Worm (Caenorhabditis elegans) whole organism, L2 larva: ENCODE results near the gene fbxb-88.

Experiments
- C34F6.9 ChIP-seq: fragments of 150-350 bp; optimal IDR thresholded peaks from 2 replicates; lab custom pipeline; 2014; ENCODE audit warnings: missing biosample characterization, missing genetic modification characterization
- F13H6.1 ChIP-seq: sonication (generic microtip); optimal IDR thresholded peaks from 2 replicates; lab custom pipeline; 2016; ENCODE audit warnings: missing genetic modification characterization, missing compliant biosample characterization
- R02D3.7 ChIP-seq: fragments of 150-350 bp; optimal IDR thresholded peaks from 2 replicates; lab custom pipeline; 2014; ENCODE audit warnings: missing biosample characterization, missing genetic modification characterization
- Y55F3AM.14 ChIP-seq: fragments of 200-800 bp; sonication (Bioruptor generic); optimal IDR thresholded peaks from 2 replicates; lab custom pipeline; 2018; ENCODE audit warnings: mild to moderate bottlenecking, missing genetic modification characterization, missing compliant biosample characterization
- ZK546.5 ChIP-seq: sonication (generic microtip); optimal IDR thresholded peaks from 2 replicates; lab custom pipeline; 2017; ENCODE audit warnings: missing biosample characterization, missing genetic modification characterization
- alr-1 ChIP-seq: fragments of 150-350 bp; optimal IDR thresholded peaks from 2 replicates; lab custom pipeline; 2014; ENCODE audit warnings: missing biosample characterization, missing genetic modification characterization
- aly-2 ChIP-seq: fragments of 150-350 bp; optimal IDR thresholded peaks from 2 replicates; lab custom pipeline; 2014; ENCODE audit warnings: missing biosample characterization, missing genetic modification characterization
- ama-1 ChIP-seq: fragments of 150-350 bp; optimal IDR thresholded peaks from 2 replicates; lab custom pipeline; 2018; ENCODE audit warnings: inconsistent platforms
- blmp-1 ChIP-seq: sonication (generic microtip); optimal IDR thresholded peaks from 2 replicates; lab custom pipeline; 2017; ENCODE audit warnings: missing genetic modification characterization, mild to moderate bottlenecking, missing compliant biosample characterization, antibody characterized with exemption, moderate library complexity; ENCODE audit not compliant: insufficient read depth
- ceh-16 ChIP-seq: fragments of 150-350 bp; optimal IDR thresholded peaks from 2 replicates; lab custom pipeline; 2014; ENCODE audit warnings: missing biosample characterization, missing genetic modification characterization
- ceh-82 ChIP-seq: fragments of 150-350 bp; optimal IDR thresholded peaks from 2 replicates; lab custom pipeline; 2014; ENCODE audit warnings: missing biosample characterization, missing genetic modification characterization
- crh-2 ChIP-seq: sonication (generic microtip); optimal IDR thresholded peaks from 2 replicates; lab custom pipeline; 2017; ENCODE audit warnings: missing biosample characterization, missing genetic modification characterization
- dmd-4 ChIP-seq: sonication (generic microtip); optimal IDR thresholded peaks from 2 replicates; lab custom pipeline; 2017; ENCODE audit warnings: missing biosample characterization, missing genetic modification characterization
- egl-27 ChIP-seq: sonication (generic microtip); optimal IDR thresholded peaks from 3 replicates; lab custom pipeline; 2017; ENCODE audit warnings: missing biosample characterization, missing genetic modification reagents, missing genetic modification characterization
- elt-1 ChIP-seq: fragments of 150-350 bp; optimal IDR thresholded peaks from 2 replicates; lab custom pipeline; 2014; ENCODE audit warnings: missing biosample characterization, missing genetic modification characterization
- elt-3 ChIP-seq: sonication (generic microtip); optimal IDR thresholded peaks from 2 replicates; lab custom pipeline; 2017; ENCODE audit warnings: missing biosample characterization, missing genetic modification characterization
- fos-1 ChIP-seq: fragments of 150-350 bp; optimal IDR thresholded peaks from 2 replicates; lab custom pipeline; 2014; ENCODE audit warnings: missing biosample characterization, missing genetic modification characterization
- gmeb-1 ChIP-seq: fragments of 150-350 bp; optimal IDR thresholded peaks from 2 replicates; lab custom pipeline; 2014; ENCODE audit warnings: missing biosample characterization, missing genetic modification characterization
- lin-11 ChIP-seq: fragments of 150-350 bp; sonication (generic microtip); optimal IDR thresholded peaks from 2 replicates; lab custom pipeline; 2014; ENCODE audit warnings: missing biosample characterization, missing genetic modification characterization, inconsistent platforms, mixed read lengths
- lin-13 ChIP-seq: fragments of 150-350 bp; optimal IDR thresholded peaks from 2 replicates; lab custom pipeline; 2014; ENCODE audit warnings: missing biosample characterization, missing genetic modification reagents, missing genetic modification characterization
- lin-39 ChIP-seq: fragments of 150-350 bp; optimal IDR thresholded peaks from 2 replicates; lab custom pipeline; 2014; ENCODE audit warnings: missing biosample characterization, missing genetic modification reagents, missing genetic modification characterization
- lsy-2 ChIP-seq, 2 experiments: fragments of 150-350 bp in 1 of 2; sonication (generic microtip) in 1 of 2; optimal IDR thresholded peaks; 2 replicates each; lab custom pipeline; 2014 to 2017; ENCODE audit warnings: missing biosample characterization in 2 of 2, missing genetic modification characterization in 2 of 2
- mab-5 ChIP-seq: fragments of 150-350 bp; optimal IDR thresholded peaks from 2 replicates; lab custom pipeline; 2014; ENCODE audit warnings: missing biosample characterization, missing genetic modification characterization
- mbf-1 ChIP-seq: sonication (generic microtip); optimal IDR thresholded peaks from 2 replicates; lab custom pipeline; 2017; ENCODE audit warnings: missing biosample characterization, missing genetic modification characterization
- mdl-1 ChIP-seq, 2 experiments: fragments of 150-350 bp in 1 of 2; sonication (generic microtip) in 1 of 2; optimal IDR thresholded peaks; 2 replicates each; lab custom pipeline; 2017; ENCODE audit warnings: missing biosample characterization in 2 of 2, missing genetic modification characterization in 2 of 2
- nhr-10 ChIP-seq: sonication (generic microtip); optimal IDR thresholded peaks from 2 replicates; lab custom pipeline; 2017; ENCODE audit warnings: missing biosample characterization, missing genetic modification characterization
- nhr-11 ChIP-seq: fragments of 150-350 bp; optimal IDR thresholded peaks from 2 replicates; lab custom pipeline; 2014; ENCODE audit warnings: missing biosample characterization, missing genetic modification characterization
- nhr-12 ChIP-seq: fragments of 150-350 bp; optimal IDR thresholded peaks from 2 replicates; lab custom pipeline; 2014; ENCODE audit warnings: missing biosample characterization, missing genetic modification characterization
- nhr-129 ChIP-seq: fragments of 150-350 bp; optimal IDR thresholded peaks from 2 replicates; lab custom pipeline; 2014; ENCODE audit warnings: missing biosample characterization, missing genetic modification characterization
- nhr-21 ChIP-seq: fragments of 150-350 bp; optimal IDR thresholded peaks from 2 replicates; lab custom pipeline; 2014; ENCODE audit warnings: missing biosample characterization, missing genetic modification characterization
- nhr-23 ChIP-seq: fragments of 150-350 bp; optimal IDR thresholded peaks from 2 replicates; lab custom pipeline; 2014; ENCODE audit warnings: missing biosample characterization, missing genetic modification reagents, missing genetic modification characterization
- nhr-237 ChIP-seq: fragments of 150-350 bp; optimal IDR thresholded peaks from 2 replicates; lab custom pipeline; 2014; ENCODE audit warnings: missing biosample characterization, missing genetic modification characterization
- nhr-25 ChIP-seq: fragments of 150-350 bp; sonication (generic microtip); optimal IDR thresholded peaks from 3 replicates; lab custom pipeline; 2014; ENCODE audit warnings: missing biosample characterization, missing genetic modification characterization
- nhr-6 ChIP-seq: fragments of 150-350 bp; optimal IDR thresholded peaks from 2 replicates; lab custom pipeline; 2014; ENCODE audit warnings: missing biosample characterization, missing genetic modification characterization
- nhr-77 ChIP-seq: fragments of 150-350 bp; optimal IDR thresholded peaks from 2 replicates; lab custom pipeline; 2014; ENCODE audit warnings: missing biosample characterization, missing genetic modification characterization
- peb-1 ChIP-seq: fragments of 150-350 bp; optimal IDR thresholded peaks from 2 replicates; lab custom pipeline; 2014; ENCODE audit warnings: missing biosample characterization, missing genetic modification characterization
- sem-4 ChIP-seq: fragments of 150-350 bp; optimal IDR thresholded peaks from 2 replicates; lab custom pipeline; 2014; ENCODE audit warnings: missing biosample characterization, missing genetic modification reagents, missing genetic modification characterization
- skn-1 ChIP-seq: sonication (generic microtip); optimal IDR thresholded peaks from 2 replicates; lab custom pipeline; 2017; ENCODE audit warnings: missing biosample characterization, missing genetic modification characterization
- sma-3 ChIP-seq: sonication (generic microtip); optimal IDR thresholded peaks from 2 replicates; lab custom pipeline; 2016; ENCODE audit warnings: missing genetic modification reagents, missing genetic modification characterization, missing compliant biosample characterization
- sma-9 ChIP-seq, 2 experiments: fragments of 150-350 bp in 1 of 2; sonication (generic microtip) in 1 of 2; optimal IDR thresholded peaks; 2 replicates each; lab custom pipeline; 2014 to 2016; ENCODE audit warnings: missing genetic modification characterization in 2 of 2, mild to moderate bottlenecking in 1 of 2, missing biosample characterization in 1 of 2, missing compliant biosample characterization in 1 of 2, missing genetic modification reagents in 1 of 2, moderate library complexity in 1 of 2
- snpc-4 ChIP-seq: fragments of 150-350 bp; optimal IDR thresholded peaks from 2 replicates; lab custom pipeline; 2014; ENCODE audit warnings: missing biosample characterization, missing genetic modification characterization
- unc-39 ChIP-seq: fragments of 150-350 bp; optimal IDR thresholded peaks from 2 replicates; lab custom pipeline; 2014; ENCODE audit warnings: missing biosample characterization, missing genetic modification characterization
- unc-55 ChIP-seq: fragments of 150-350 bp; sonication (generic microtip); optimal IDR thresholded peaks from 3 replicates; lab custom pipeline; 2014; ENCODE audit warnings: missing biosample characterization, missing genetic modification reagents, missing genetic modification characterization
- unc-62 ChIP-seq: fragments of 150-350 bp; optimal IDR thresholded peaks from 2 replicates; lab custom pipeline; 2014; ENCODE audit warnings: missing biosample characterization, missing genetic modification reagents, missing genetic modification characterization
- zag-1 ChIP-seq: fragments of 150-350 bp; optimal IDR thresholded peaks from 2 replicates; lab custom pipeline; 2014; ENCODE audit warnings: missing biosample characterization, missing genetic modification characterization
- ztf-1 ChIP-seq: fragments of 200-800 bp; sonication (Bioruptor generic); conservative IDR thresholded peaks from 2 replicates; pipeline ENCODE4 v1.3.6; 2022; ENCODE audit warnings: missing genetic modification characterization, missing compliant biosample characterization
- ztf-11 ChIP-seq: sonication (generic microtip); optimal IDR thresholded peaks from 2 replicates; lab custom pipeline; 2017; ENCODE audit warnings: missing biosample characterization, missing genetic modification characterization
- ztf-4 ChIP-seq: fragments of 150-350 bp; optimal IDR thresholded peaks from 2 replicates; lab custom pipeline; 2014; ENCODE audit warnings: missing biosample characterization, missing genetic modification characterization

Gene fbxb-88

DNA sequence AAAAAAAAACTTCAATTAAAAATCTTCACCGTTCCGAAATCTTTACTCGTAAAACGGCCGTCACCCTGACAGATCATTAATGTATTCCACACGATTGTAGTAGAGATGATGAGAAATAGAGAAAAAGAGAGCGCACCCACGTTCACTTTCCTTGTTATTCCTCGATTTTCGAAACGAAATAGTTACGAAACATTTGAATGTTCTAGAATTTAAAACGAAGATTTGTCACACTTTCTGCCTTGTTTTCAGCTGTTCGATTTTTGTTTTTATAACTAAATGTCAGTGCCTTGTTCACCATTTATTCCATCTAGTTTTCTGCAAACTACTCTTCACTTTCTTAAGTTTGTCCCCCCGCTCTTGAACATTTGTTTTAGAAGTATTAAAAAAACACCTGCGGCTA is 27.1 kb upstream of the fbxb-88 start:
- TF ChIP-seq C34F6.9 (peak; percentile 39), unc-55 (GFP tag; lab: Kevin White, UChicago) (peak; percentile 35), zag-1 (no peak), egl-27 (no peak), lin-39 (tag; lab: Kevin White, UChicago) (no peak)

DNA sequence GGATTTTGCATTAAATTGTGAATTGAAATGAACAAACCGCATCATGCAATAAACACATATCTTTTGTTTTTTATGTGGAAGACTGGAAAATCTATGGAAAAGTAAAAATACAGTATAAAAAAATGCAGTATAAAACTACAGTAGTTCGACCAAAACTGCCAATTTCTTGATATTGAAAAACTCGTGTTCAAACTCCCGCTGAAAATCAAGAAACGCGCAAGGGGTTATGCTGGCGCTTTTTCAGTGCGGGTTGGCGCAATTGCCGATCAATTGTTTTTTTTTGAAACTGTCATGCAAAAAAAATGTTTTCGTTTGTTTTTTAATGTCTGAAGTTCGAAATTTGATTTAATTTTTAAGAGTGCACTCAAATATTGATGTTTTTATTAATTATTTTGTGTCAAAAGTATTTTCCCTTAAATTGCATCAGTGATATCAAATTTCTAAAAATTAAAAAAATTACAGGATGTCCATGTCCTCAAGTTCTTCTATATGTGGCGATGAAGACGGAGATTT is 24.0 kb upstream of the fbxb-88 start, which contains the start of gene dnj-9:
Gene dnj-9 (plus strand): TSS at position 463 of the 513 bp plus-strand sequence.
- TF ChIP-seq nhr-77 (tag; lab: Kevin White, UChicago), result peak; percentile 79
- no peak for TF ChIP-seq ztf-11 (tag; lab: Kevin White, UChicago)
- TF ChIP-seq ZK546.5, result peak; percentile 68
- TF ChIP-seq R02D3.7 (tag; lab: Kevin White, UChicago), result peak; percentile 78
- no peak for TF ChIP-seq elt-3 (tag; lab: Kevin White, UChicago)
- peak; percentile 97 for TF ChIP-seq nhr-25 (tag; lab: Kevin White, UChicago)
- no peak for TF ChIP-seq aly-2 (tag; lab: Kevin White, UChicago)
- TF ChIP-seq unc-62 (GFP tag; lab: Kevin White, UChicago), result peak; percentile 63
- peak; percentile 93 for TF ChIP-seq nhr-21 (tag; lab: Kevin White, UChicago)
- peak; percentile 77 for TF ChIP-seq fos-1
- no peak for TF ChIP-seq peb-1 (tag; lab: Kevin White, UChicago)
- TF ChIP-seq ceh-82, result peak; percentile 43
- TF ChIP-seq F13H6.1 (tag; lab: Kevin White, UChicago), result peak; percentile 96
- peak in 1 of 2 experiments; percentile 62 for TF ChIP-seq mdl-1 (tag; optimal IDR thresholded peaks at IDR 0.05; lab: Kevin White, UChicago)
- peak; percentile 6 for TF ChIP-seq ceh-16 (tag; lab: Kevin White, UChicago)
- peak; percentile 77 for TF ChIP-seq ama-1 (lab: Kevin White, UChicago)
- peak; percentile 95 for TF ChIP-seq sem-4
- TF ChIP-seq sma-9 (GFP tag; optimal IDR thresholded peaks at IDR 0.05; lab: Kevin White, UChicago), result peak; percentile 98
- TF ChIP-seq sma-9 (tag; optimal IDR thresholded peaks at IDR 0.05; lab: Kevin White, UChicago), result no peak
- TF ChIP-seq mbf-1 (tag; lab: Kevin White, UChicago), result no peak
- TF ChIP-seq nhr-129, result peak; percentile 87
- TF ChIP-seq mab-5, result peak; percentile 93
- TF ChIP-seq unc-39, result no peak
- TF ChIP-seq alr-1 (tag; lab: Kevin White, UChicago), result peak; percentile 38
- TF ChIP-seq zag-1, result peak; percentile 85
- TF ChIP-seq unc-55 (GFP tag; lab: Kevin White, UChicago), result peak; percentile 98
- peak; percentile 77 for TF ChIP-seq blmp-1 (tag; lab: Kevin White, UChicago)
- TF ChIP-seq nhr-23 (tag; lab: Kevin White, UChicago), result no peak
- TF ChIP-seq sma-3 (GFP tag; lab: Kevin White, UChicago), result peak; percentile 96
- peak; percentile 100 for TF ChIP-seq gmeb-1 (tag; lab: Kevin White, UChicago)
- peak; percentile 63 for TF ChIP-seq dmd-4 (tag; lab: Kevin White, UChicago)
- TF ChIP-seq Y55F3AM.14 (GFP tag; lab: Kevin White, UChicago), result no peak
- TF ChIP-seq nhr-12 (tag; lab: Kevin White, UChicago), result peak; percentile 60
- TF ChIP-seq lin-11 (tag; lab: Kevin White, UChicago), result peak; percentile 90
- TF ChIP-seq C34F6.9, result peak; percentile 98
- TF ChIP-seq ztf-4 (tag; lab: Kevin White, UChicago), result peak; percentile 91
- no peak for TF ChIP-seq nhr-11 (tag; lab: Kevin White, UChicago)
- peak; percentile 95 to 96 for TF ChIP-seq lsy-2 (tag; optimal IDR thresholded peaks at IDR 0.05; lab: Kevin White, UChicago)
- no peak for TF ChIP-seq lin-39 (tag; lab: Kevin White, UChicago)
- peak; percentile 96 for TF ChIP-seq crh-2
- TF ChIP-seq elt-1, result no peak
- no peak for TF ChIP-seq ztf-1 (GFP tag; lab: Robert Waterston, UW)
- peak; percentile 84 for TF ChIP-seq snpc-4 (tag; lab: Kevin White, UChicago)
- TF ChIP-seq nhr-10 (tag; lab: Kevin White, UChicago), result peak; percentile 91
- peak; percentile 95 for TF ChIP-seq lin-13
- peak; percentile 45 for TF ChIP-seq nhr-237 (tag; lab: Kevin White, UChicago)
- peak; percentile 94 for TF ChIP-seq egl-27
- TF ChIP-seq skn-1 (tag; lab: Kevin White, UChicago), result peak; percentile 58
- peak; percentile 89 for TF ChIP-seq nhr-6 (tag; lab: Kevin White, UChicago)
